Worm (Caenorhabditis elegans) whole organism, L4 larva: Measurements from ENCODE around the gene ger-1.

Source experiments
- T26A8.4 ChIP-seq: fragments of 200-800 bp; sonication (Bioruptor generic); IDR thresholded peaks from 2 replicates; pipeline ENCODE4 v1.3.6; 2022; ENCODE audit warnings: missing genetic modification characterization, missing compliant biosample characterization
- Y5F2A.4 ChIP-seq: fragments of 200-800 bp; sonication (Bioruptor generic); optimal IDR thresholded peaks from 2 replicates; lab custom pipeline; 2018; ENCODE audit warnings: mild to moderate bottlenecking, missing genetic modification characterization, missing compliant biosample characterization
- ZK337.2 ChIP-seq: fragments of 200-800 bp; sonication (Bioruptor generic); IDR thresholded peaks from 2 replicates; pipeline ENCODE4 v1.3.6; 2022; ENCODE audit warnings: missing genetic modification reagents, missing genetic modification characterization, missing compliant biosample characterization
- aha-1 ChIP-seq: fragments of 150-350 bp; peaks from one replicate; lab custom pipeline; 2014; ENCODE audit warnings: missing biosample characterization, missing genetic modification characterization
- ama-1 ChIP-seq: fragments of 150-350 bp; optimal IDR thresholded peaks from 2 replicates; lab custom pipeline; 2014; ENCODE audit warnings: inconsistent platforms, mixed read lengths
- ceh-28 ChIP-seq: fragments of 150-350 bp; optimal IDR thresholded peaks from 2 replicates; lab custom pipeline; 2014; ENCODE audit warnings: missing biosample characterization, missing genetic modification reagents, missing genetic modification characterization
- ceh-44 ChIP-seq: fragments of 200-800 bp; sonication (Bioruptor generic); IDR thresholded peaks from 2 replicates; pipeline ENCODE4 v1.3.6; 2022; ENCODE audit warnings: missing genetic modification reagents, missing genetic modification characterization, missing compliant biosample characterization
- cey-2 ChIP-seq: sonication (generic microtip); optimal IDR thresholded peaks from 3 replicates; lab custom pipeline; 2017; ENCODE audit warnings: missing genetic modification characterization, mild to moderate bottlenecking, missing compliant biosample characterization, antibody characterized with exemption, borderline replicate concordance; ENCODE audit not compliant: insufficient read depth
- ctbp-1 ChIP-seq: fragments of 200-800 bp; sonication (Bioruptor generic); IDR thresholded peaks from 2 replicates; pipeline ENCODE4 v1.3.6; 2022; ENCODE audit warnings: missing genetic modification reagents, missing genetic modification characterization, missing compliant biosample characterization
- daf-12 ChIP-seq: fragments of 150-350 bp; optimal IDR thresholded peaks from 2 replicates; lab custom pipeline; 2014; ENCODE audit warnings: missing biosample characterization, missing genetic modification reagents, missing genetic modification characterization
- daf-16 ChIP-seq, 3 experiments: sonication (generic microtip); optimal IDR thresholded peaks; 2 replicates each; lab custom pipeline; 2016 to 2017; ENCODE audit warnings: missing genetic modification characterization in 3 of 3, missing genetic modification reagents in 3 of 3, mild to moderate bottlenecking in 2 of 3, missing compliant biosample characterization in 2 of 3, missing biosample characterization in 1 of 3, moderate library complexity in 1 of 3
- dmd-8 ChIP-seq: fragments of 200-800 bp; sonication (Bioruptor generic); IDR thresholded peaks from 2 replicates; pipeline ENCODE4 v1.3.6; 2022; ENCODE audit warnings: missing genetic modification characterization, missing compliant biosample characterization
- egl-27 ChIP-seq: sonication (generic microtip); optimal IDR thresholded peaks from 3 replicates; lab custom pipeline; 2017; ENCODE audit warnings: missing biosample characterization, missing genetic modification reagents, missing genetic modification characterization
- egl-43 ChIP-seq: fragments of 200-800 bp; sonication (Bioruptor generic); IDR thresholded peaks from 2 replicates; pipeline ENCODE4 v1.3.6; 2022; ENCODE audit warnings: missing genetic modification reagents, missing genetic modification characterization, missing compliant biosample characterization
- hlh-11 ChIP-seq: fragments of 200-800 bp; sonication (Bioruptor generic); optimal IDR thresholded peaks from 2 replicates; lab custom pipeline; 2018; ENCODE audit warnings: mild to moderate bottlenecking, missing genetic modification characterization, missing compliant biosample characterization
- hmg-1.1 ChIP-seq: fragments of 200-800 bp; sonication (Bioruptor generic); IDR thresholded peaks from 2 replicates; pipeline ENCODE4 v1.3.6; 2022; ENCODE audit warnings: missing genetic modification reagents, missing genetic modification characterization, missing compliant biosample characterization
- lim-7 ChIP-seq: fragments of 200-800 bp; sonication (Bioruptor generic); IDR thresholded peaks from 2 replicates; pipeline ENCODE4 v1.3.6; 2022; ENCODE audit warnings: missing genetic modification characterization, missing compliant biosample characterization
- lir-3 ChIP-seq: sonication (generic microtip); optimal IDR thresholded peaks from 2 replicates; lab custom pipeline; 2016; ENCODE audit warnings: mild to moderate bottlenecking, missing genetic modification characterization, missing compliant biosample characterization
- madf-5 ChIP-seq, 2 experiments: fragments of 200-800 bp; sonication (Bioruptor generic); IDR thresholded peaks; 2 replicates each; pipeline ENCODE4 v1.3.6; 2022; ENCODE audit warnings: missing compliant biosample characterization in 2 of 2, missing genetic modification characterization in 2 of 2
- mdt-29 ChIP-seq: fragments of 200-800 bp; sonication (Bioruptor generic); IDR thresholded peaks from 2 replicates; pipeline ENCODE4 v1.3.6; 2022; ENCODE audit warnings: missing genetic modification reagents, missing genetic modification characterization, missing compliant biosample characterization
- mep-1 ChIP-seq: fragments of 150-350 bp; sonication (generic microtip); optimal IDR thresholded peaks from 3 replicates; lab custom pipeline; 2014; ENCODE audit warnings: missing biosample characterization, missing genetic modification characterization
- mes-2 ChIP-seq: sonication (generic microtip); optimal IDR thresholded peaks from 2 replicates; lab custom pipeline; 2016; ENCODE audit warnings: missing genotype, mild to moderate bottlenecking, missing genetic modification characterization, missing compliant biosample characterization; ENCODE audit not compliant: poor library complexity, severe bottlenecking
- mxl-3 ChIP-seq: fragments of 200-800 bp; sonication (Bioruptor generic); optimal IDR thresholded peaks from 2 replicates; lab custom pipeline; 2018; ENCODE audit warnings: mild to moderate bottlenecking, missing genetic modification characterization, missing compliant biosample characterization
- nhr-48 ChIP-seq: sonication (generic microtip); optimal IDR thresholded peaks from 2 replicates; lab custom pipeline; 2016; ENCODE audit warnings: mild to moderate bottlenecking, missing genetic modification characterization, missing compliant biosample characterization
- nhr-6 ChIP-seq: fragments of 150-350 bp; optimal IDR thresholded peaks from 2 replicates; lab custom pipeline; 2014; ENCODE audit warnings: missing biosample characterization, missing genetic modification characterization
- saeg-2 ChIP-seq: fragments of 200-800 bp; sonication (Bioruptor generic); IDR thresholded peaks from 2 replicates; pipeline ENCODE4 v1.3.6; 2022; ENCODE audit warnings: missing genetic modification reagents, missing genetic modification characterization, missing compliant biosample characterization
- set-16 ChIP-seq: fragments of 200-800 bp; sonication (Bioruptor generic); IDR thresholded peaks from 2 replicates; pipeline ENCODE4 v1.3.6; 2022; ENCODE audit warnings: missing genetic modification reagents, missing genetic modification characterization, missing compliant biosample characterization
- snpc-1.2 ChIP-seq: fragments of 200-800 bp; sonication (Bioruptor generic); IDR thresholded peaks from 2 replicates; pipeline ENCODE4 v1.3.6; 2022; ENCODE audit warnings: missing genetic modification reagents, missing genetic modification characterization, missing compliant biosample characterization
- snpc-4 ChIP-seq: fragments of 150-350 bp; optimal IDR thresholded peaks from 2 replicates; lab custom pipeline; 2014; ENCODE audit warnings: missing biosample characterization, missing genetic modification characterization
- spr-1 ChIP-seq: sonication (generic microtip); optimal IDR thresholded peaks from 2 replicates; lab custom pipeline; 2016; ENCODE audit warnings: mild to moderate bottlenecking, missing genetic modification characterization, missing compliant biosample characterization
- spr-3 ChIP-seq: fragments of 200-800 bp; sonication (Bioruptor generic); optimal IDR thresholded peaks from 2 replicates; lab custom pipeline; 2018; ENCODE audit warnings: mild to moderate bottlenecking, missing genetic modification characterization, missing compliant biosample characterization
- tag-97 ChIP-seq: fragments of 200-800 bp; sonication (Bioruptor generic); IDR thresholded peaks from 2 replicates; pipeline ENCODE4 v1.3.6; 2022; ENCODE audit warnings: missing genetic modification characterization, missing compliant biosample characterization
- unc-130 ChIP-seq: sonication (generic microtip); optimal IDR thresholded peaks from 2 replicates; lab custom pipeline; 2016; ENCODE audit warnings: missing genetic modification reagents, missing genetic modification characterization, missing compliant biosample characterization
- unc-39 ChIP-seq: sonication (generic microtip); optimal IDR thresholded peaks from 2 replicates; lab custom pipeline; 2017; ENCODE audit warnings: missing biosample characterization, missing genetic modification characterization
- unc-62 ChIP-seq, 3 experiments: fragments of 150-350 bp in 1 of 3; sonication (generic microtip); optimal IDR thresholded peaks in 2 of 3; peaks in 1 of 3; 1 replicate in 1 of 3; 2 replicates in 2 of 3; lab custom pipeline; 2014 to 2017; ENCODE audit warnings: missing biosample characterization in 3 of 3, missing genetic modification characterization in 3 of 3, missing genetic modification reagents in 3 of 3, missing genotype in 1 of 3
- zag-1 ChIP-seq: fragments of 150-350 bp; optimal IDR thresholded peaks from 2 replicates; lab custom pipeline; 2014; ENCODE audit warnings: missing biosample characterization, missing genetic modification characterization
- zip-11 ChIP-seq: fragments of 200-800 bp; sonication (Bioruptor generic); IDR thresholded peaks from 2 replicates; pipeline ENCODE4 v1.3.6; 2022; ENCODE audit warnings: missing genetic modification characterization, missing compliant biosample characterization
- zip-2 ChIP-seq: fragments of 150-350 bp; optimal IDR thresholded peaks from 2 replicates; lab custom pipeline; 2014; ENCODE audit warnings: missing biosample characterization, missing genetic modification characterization
- ztf-11 ChIP-seq: fragments of 150-350 bp; optimal IDR thresholded peaks from 2 replicates; lab custom pipeline; 2014; ENCODE audit warnings: missing biosample characterization, missing genetic modification characterization

The ger-1 gene

ce11 chrIII:7064185-7064584 lies 3.1 kb downstream of the ger-1 start, which contains the start of gene R01H2.4:
Gene R01H2.4 (minus strand): TSS chrIII:7064285.
- no peak for TF ChIP-seq lir-3 (tag; lab: Kevin White, UChicago)

- TF ChIP-seq ZK337.2 (GFP tag; lab: Robert Waterston, UW) (no peak), zag-1 (tag; lab: Kevin White, UChicago) (no peak), aha-1 (tag; lab: Kevin White, UChicago) (peak; percentile 93), mdt-29 (GFP tag; lab: Robert Waterston, UW) (no peak)
- TF ChIP-seq, all 104 proteins: peak for 1
Measured at ce11 chrIII:7063061-7063460, 4.2 kb downstream of the ger-1 start.

- no peak for TF ChIP-seq ztf-11 (tag; lab: Kevin White, UChicago)
- TF ChIP-seq cey-2 (tag; lab: Kevin White, UChicago), result no peak
- no peak for TF ChIP-seq nhr-6 (tag; lab: Kevin White, UChicago)
- TF ChIP-seq hlh-11 (tag; lab: Kevin White, UChicago), result no peak
- TF ChIP-seq egl-43, result no peak
- no peak for TF ChIP-seq zip-2 (tag; lab: Kevin White, UChicago)
- TF ChIP-seq ceh-28 (tag; lab: Kevin White, UChicago), result no peak
- TF ChIP-seq unc-62 (GFP tag; optimal IDR thresholded peaks at IDR 0.05 in 1 of 2; lab: Kevin White, UChicago), result no peak
- TF ChIP-seq unc-62 (tag; optimal IDR thresholded peaks at IDR 0.05; lab: Kevin White, UChicago), result no peak
- TF ChIP-seq Y5F2A.4 (GFP tag; lab: Kevin White, UChicago), result no peak
- TF ChIP-seq unc-130, result no peak
Measured at ce11 chrIII:7062580-7062979, 4.7 kb downstream of the ger-1 start, which contains the start of gene R01H2.1. Gene R01H2.1 (plus strand): TSS chrIII:7062880.

ce11 chrIII:7060531-7061095 lies 6.7 kb downstream of the ger-1 start, which contains the start of gene egg-2:
Gene egg-2 (minus strand): TSS chrIII:7060583.
- TF ChIP-seq spr-1 (tag; lab: Kevin White, UChicago) (no peak), unc-39 (tag; lab: Kevin White, UChicago) (no peak), spr-3 (no peak), set-16 (GFP tag; lab: Robert Waterston, UW) (no peak), nhr-48 (tag; lab: Kevin White, UChicago) (no peak), daf-12 (tag; lab: Kevin White, UChicago) (no peak), T26A8.4 (GFP tag; lab: Robert Waterston, UW) (no peak), tag-97 (no peak), mxl-3 (GFP tag; lab: Kevin White, UChicago) (no peak), mes-2 (tag; lab: Kevin White, UChicago) (no peak)

- TF ChIP-seq cey-2 (tag; lab: Kevin White, UChicago) (no peak), snpc-4 (no peak), mep-1 (tag; lab: Kevin White, UChicago) (no peak)
Measured at ce11 chrIII:7056241-7056640, 11.0 kb downstream of the ger-1 start, which contains the start of gene R01H2.2. Gene R01H2.2 (plus strand): TSS chrIII:7056541.

ce11 chrIII:7045643-7046042 lies 21.6 kb downstream of the ger-1 start, which contains the start of gene R01H2.7:
Gene R01H2.7 (minus strand): TSS chrIII:7045743.
- TF ChIP-seq egl-27 (tag; lab: Kevin White, UChicago), result no peak
- no peak for TF ChIP-seq ztf-11 (tag; lab: Kevin White, UChicago)
- TF ChIP-seq set-16 (GFP tag; lab: Robert Waterston, UW), result no peak
- no peak for TF ChIP-seq ctbp-1 (GFP tag; lab: Robert Waterston, UW)
- TF ChIP-seq dmd-8 (GFP tag; lab: Robert Waterston, UW), result no peak
- TF ChIP-seq ceh-44, result no peak
- no peak for TF ChIP-seq madf-5 (GFP tag; IDR thresholded peaks at IDR 0.05; lab: Robert Waterston, UW)
- TF ChIP-seq daf-16 (GFP tag; optimal IDR thresholded peaks at IDR 0.05; lab: Kevin White, UChicago), result no peak
- TF ChIP-seq daf-16 (tag; optimal IDR thresholded peaks at IDR 0.05; lab: Kevin White, UChicago), result no peak
- no peak for TF ChIP-seq snpc-1.2 (GFP tag; lab: Robert Waterston, UW)
- no peak for TF ChIP-seq hmg-1.1 (GFP tag; lab: Robert Waterston, UW)
- no peak for TF ChIP-seq ama-1 (lab: Kevin White, UChicago)
- no peak for TF ChIP-seq zip-11 (GFP tag; lab: Robert Waterston, UW)
- no peak for TF ChIP-seq lim-7
- TF ChIP-seq saeg-2 (GFP tag; lab: Robert Waterston, UW), result no peak
- TF ChIP-seq, all 104 proteins: peak for 0
